Fruit fly (Drosophila melanogaster): ENCODE data around the gene sNPF.

Gene sNPF

dm6 chr2L:20065516-20065915 lies 37.8 kb downstream of the sNPF start, which contains the start of gene vls (continued):
- peak; percentile 84 for TF ChIP-seq sqz (GFP tag; optimal IDR thresholded peaks at IDR 0.05)
- TF ChIP-seq CG2129 (GFP tag; IDR thresholded peaks at IDR 0.05; ENCODE audit: partially characterized antibody) = peak; percentile 60
- TF ChIP-seq Dad (GFP tag; optimal IDR thresholded peaks at IDR 0.05) = no peak
- TF ChIP-seq hbn (GFP tag; IDR thresholded peaks at IDR 0.05; ENCODE audit: partially characterized antibody) = peak; percentile 83
- TF ChIP-seq Dp (GFP tag; optimal IDR thresholded peaks at IDR 0.05) = peak; percentile 19
- peak; percentile 86 for TF ChIP-seq CG13287 (GFP tag; IDR thresholded peaks at IDR 0.05; ENCODE audit: partially characterized antibody)
- no peak for TF ChIP-seq D (optimal IDR thresholded peaks at IDR 0.05)
- no peak for TF ChIP-seq D (GFP tag; optimal IDR thresholded peaks at IDR 0.05)
- TF ChIP-seq D19A (tag; optimal IDR thresholded peaks at IDR 0.05) = peak; percentile 39
- no peak for TF ChIP-seq CG10979 (tag; optimal IDR thresholded peaks at IDR 0.05)
- TF ChIP-seq Opbp (GFP tag; IDR thresholded peaks at IDR 0.05; ENCODE audit: partially characterized antibody) = peak; percentile 79; the same call in 2 of the 3 replicates
- no peak for TF ChIP-seq CG9797 (GFP tag; optimal IDR thresholded peaks at IDR 0.05)
- no peak for TF ChIP-seq sim (GFP tag; IDR thresholded peaks at IDR 0.05)
- no peak for TF ChIP-seq salm (tag; optimal IDR thresholded peaks at IDR 0.05)
- no peak for TF ChIP-seq CG12219 (GFP tag; optimal IDR thresholded peaks at IDR 0.05)
- no peak for TF ChIP-seq CG9609 (GFP tag; optimal IDR thresholded peaks at IDR 0.05)
- peak; percentile 87 for TF ChIP-seq Dll (GFP tag; IDR thresholded peaks at IDR 0.05; ENCODE audit: partially characterized antibody)
- peak; percentile 90 for TF ChIP-seq CG32772 (GFP tag; IDR thresholded peaks at IDR 0.05)
- TF ChIP-seq vnd (GFP tag; IDR thresholded peaks at IDR 0.05; ENCODE audit: partially characterized antibody) = peak; percentile 75
- TF ChIP-seq HLHmδ (GFP tag; optimal IDR thresholded peaks at IDR 0.05) = no peak
- TF ChIP-seq Sry-β (GFP tag; optimal IDR thresholded peaks at IDR 0.05) = peak; percentile 36
- peak; percentile 73 for TF ChIP-seq knrl (GFP tag; IDR thresholded peaks at IDR 0.05; ENCODE audit: partially characterized antibody)
- peak; percentile 68 for TF ChIP-seq Sry-δ (GFP tag; optimal IDR thresholded peaks at IDR 0.05)
- TF ChIP-seq MESR4 (GFP tag; optimal IDR thresholded peaks at IDR 0.05) = peak; percentile 33
- peak; percentile 30; the same call in 1 of the 3 replicates for TF ChIP-seq hb (GFP tag; IDR thresholded peaks at IDR 0.05; ENCODE audit: partially characterized antibody)
- TF ChIP-seq Bgb (GFP tag; IDR thresholded peaks at IDR 0.05; ENCODE audit: partially characterized antibody) = peak; percentile 80
- TF ChIP-seq CG7963 (GFP tag; IDR thresholded peaks at IDR 0.05; ENCODE audit: partially characterized antibody) = peak; percentile 55; the same call in 1 of the 3 replicates
- TF ChIP-seq sna (GFP tag; IDR thresholded peaks at IDR 0.05; ENCODE audit: partially characterized antibody) = peak; percentile 79
- TF ChIP-seq CG6791 (GFP tag; IDR thresholded peaks at IDR 0.05; ENCODE audit: partially characterized antibody) = peak; percentile 79
- TF ChIP-seq CG17359 (tag; optimal IDR thresholded peaks at IDR 0.05) = peak; percentile 93
- 0 out of 3 replicates have a peak, but pooled peaks have one; percentile 29 for TF ChIP-seq mld (GFP tag; IDR thresholded peaks at IDR 0.05; ENCODE audit: partially characterized antibody)

- TF ChIP-seq sob (GFP tag; IDR thresholded peaks at IDR 0.05) (no peak), CG10267 (tag; optimal IDR thresholded peaks at IDR 0.05) (peak; percentile 31), vfl (GFP tag; optimal IDR thresholded peaks at IDR 0.05) (no peak), pnt (GFP tag; optimal IDR thresholded peaks at IDR 0.05) (no peak), CG17802 (tag; optimal IDR thresholded peaks at IDR 0.05) (no peak), Adf1 (GFP tag; IDR thresholded peaks at IDR 0.05) (no peak), CG17568 (GFP tag; optimal IDR thresholded peaks at IDR 0.05) (no peak), CG14965 (GFP tag; optimal IDR thresholded peaks at IDR 0.05; ENCODE audit: borderline replicate concordance) (no peak), Awh (GFP tag; IDR thresholded peaks at IDR 0.05) (no peak), CG6791 (GFP tag; IDR thresholded peaks at IDR 0.05; ENCODE audit: partially characterized antibody) (peak; percentile 46; the same call in 1 of the 3 replicates), tin (GFP tag; optimal IDR thresholded peaks at IDR 0.05) (no peak), chinmo (GFP tag; IDR thresholded peaks at IDR 0.05; ENCODE audit: partially characterized antibody) (0 out of 4 replicates have a peak, but pooled peaks have one; percentile 45), tgo (GFP tag; IDR thresholded peaks at IDR 0.05) (no peak), CG16813 (GFP tag; IDR thresholded peaks at IDR 0.05; ENCODE audit: partially characterized antibody) (no peak), MESR4 (GFP tag; optimal IDR thresholded peaks at IDR 0.05) (peak; percentile 52), Bgb (GFP tag; IDR thresholded peaks at IDR 0.05; ENCODE audit: partially characterized antibody) (peak; percentile 29; the same call in 1 of the 2 replicates), CG17328 (GFP tag; IDR thresholded peaks at IDR 0.05) (peak; percentile 24; the same call in 1 of the 2 replicates), eyg (GFP tag; optimal IDR thresholded peaks at IDR 0.05) (no peak), CG15479 (GFP tag; optimal IDR thresholded peaks at IDR 0.05) (peak; percentile 73), CG15011 (GFP tag; optimal IDR thresholded peaks at IDR 0.05) (no peak), kah (GFP tag; optimal IDR thresholded peaks at IDR 0.05) (no peak)
These were observed 38.5 kb downstream of the sNPF start, which contains the start of gene bwa for dm6 chr2L:20066233-20066650. Gene bwa (plus strand): TSS chr2L:20066391.

Measured in whole organism, embryonic.